Worm (Caenorhabditis elegans) whole organism, late embryonic: ENCODE measurements around the gene F13D12.5.
A peak's percentile ranks its signal among the peaks of the same experiment; 100 is the strongest.

Experiments used
- F13H6.1 ChIP-seq: sonication (generic microtip); optimal IDR thresholded peaks from 2 replicates; lab custom pipeline; 2016; ENCODE audit warnings: missing genetic modification characterization, missing compliant biosample characterization
- ceh-9 ChIP-seq: sonication (generic microtip); optimal IDR thresholded peaks from 2 replicates; lab custom pipeline; 2016; ENCODE audit warnings: mild to moderate bottlenecking, missing genetic modification characterization, inconsistent platforms, missing compliant biosample characterization
- fkh-10 ChIP-seq: fragments of 150-350 bp; optimal IDR thresholded peaks from 2 replicates; lab custom pipeline; 2014; ENCODE audit warnings: missing biosample characterization, missing genetic modification reagents, missing genetic modification characterization
- nhr-11 ChIP-seq: fragments of 150-350 bp; optimal IDR thresholded peaks from 2 replicates; lab custom pipeline; 2014; ENCODE audit warnings: missing biosample characterization, missing genetic modification characterization
- pag-3 ChIP-seq: sonication (generic microtip); optimal IDR thresholded peaks from 2 replicates; lab custom pipeline; 2016; ENCODE audit warnings: missing compliant biosample characterization, missing genetic modification characterization, borderline replicate concordance
- pha-4 ChIP-seq: fragments of 150-350 bp; optimal IDR thresholded peaks from 2 replicates; lab custom pipeline; 2018; ENCODE audit warnings: missing biosample characterization, missing genetic modification reagents, missing genetic modification characterization

ce11 chrII:11749490-11750172 is 23.0 kb downstream of the F13D12.5 start:
- TF ChIP-seq ceh-9 (tag; lab: Kevin White, UChicago): no peak
- no peak for TF ChIP-seq pha-4 (tag; lab: Kevin White, UChicago)
- peak; percentile 82 for TF ChIP-seq F13H6.1 (tag; lab: Kevin White, UChicago)
- no peak for TF ChIP-seq pag-3 (tag; lab: Kevin White, UChicago)
- no peak for TF ChIP-seq fkh-10
- TF ChIP-seq nhr-11 (tag; lab: Kevin White, UChicago): no peak
